Worm (Caenorhabditis elegans): Measurements from ENCODE around the gene ZK470.2.

DNA sequence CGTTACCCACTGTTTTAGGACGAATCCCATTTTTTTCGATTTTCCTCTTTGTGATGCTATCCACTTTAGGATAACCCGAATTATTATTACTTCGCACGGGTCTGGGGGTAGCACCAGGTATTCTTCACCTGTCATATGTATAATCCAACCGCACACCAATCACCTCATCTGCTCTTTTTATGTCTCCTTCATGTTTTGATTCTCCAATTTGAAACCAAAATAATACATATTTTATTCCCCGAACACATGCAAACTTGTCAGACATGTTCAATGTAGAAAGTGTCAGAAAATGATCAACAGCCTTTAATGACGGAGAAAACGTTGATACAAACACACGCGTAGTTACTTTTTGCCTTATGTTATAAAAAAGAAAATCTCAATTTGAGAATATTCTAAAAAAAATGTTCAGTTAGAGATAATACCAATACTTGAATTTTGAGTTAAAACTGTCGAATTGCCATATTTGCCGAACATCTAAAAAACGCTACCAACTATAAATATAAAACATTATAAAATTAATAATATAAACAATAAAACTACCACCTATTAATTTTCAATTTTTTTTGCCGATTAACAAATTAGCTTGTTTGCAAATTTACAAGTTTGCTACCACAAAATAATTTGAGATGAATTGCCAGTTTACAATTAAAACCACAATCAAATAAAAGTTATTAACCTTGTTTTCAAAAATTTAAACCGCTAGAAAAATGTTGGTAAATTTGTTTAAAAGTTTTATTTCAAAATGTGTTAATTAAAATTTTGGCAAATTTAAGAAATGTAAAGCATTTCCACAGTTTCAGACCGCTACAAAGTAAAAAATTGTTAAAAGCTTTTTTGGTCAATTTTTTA, 12.9 kb downstream of the ZK470.2 start:
- TF ChIP-seq ztf-1 (GFP tag; conservative IDR thresholded peaks at IDR 0.05) (no peak), nhr-77 (tag; optimal IDR thresholded peaks at IDR 0.05) (no peak), ztf-11 (tag; optimal IDR thresholded peaks at IDR 0.05) (no peak), ZK546.5 (tag; optimal IDR thresholded peaks at IDR 0.05) (no peak), unc-62 (GFP tag; optimal IDR thresholded peaks at IDR 0.05) (no peak), Y55F3AM.14 (GFP tag; optimal IDR thresholded peaks at IDR 0.05) (no peak), mdl-1 (tag; optimal IDR thresholded peaks at IDR 0.05) (no peak), F13H6.1 (tag; optimal IDR thresholded peaks at IDR 0.05) (peak; percentile 25), ceh-82 (tag; optimal IDR thresholded peaks at IDR 0.05) (no peak)
